Worm (Caenorhabditis elegans) whole organism, late embryonic: ENCODE results near the gene clp-9.

Experiments used
- C08G9.2 ChIP-seq: sonication (generic microtip); optimal IDR thresholded peaks from 2 replicates; lab custom pipeline; 2016; ENCODE audit warnings: mild to moderate bottlenecking, missing genetic modification characterization, moderate library complexity, missing compliant biosample characterization
- C38D4.7 ChIP-seq: fragments of 200-800 bp; sonication (Bioruptor generic); optimal IDR thresholded peaks from 2 replicates; lab custom pipeline; 2018; ENCODE audit warnings: mild to moderate bottlenecking, missing genetic modification characterization, moderate library complexity, missing compliant biosample characterization
- K09A11.1 ChIP-seq: sonication (generic microtip); optimal IDR thresholded peaks from 2 replicates; lab custom pipeline; 2017; ENCODE audit warnings: antibody characterized with exemption, mild to moderate bottlenecking, missing genetic modification characterization, missing compliant biosample characterization; ENCODE audit not compliant: insufficient read depth
- T23F11.4 ChIP-seq: fragments of 200-800 bp; sonication (Bioruptor generic); optimal IDR thresholded peaks from 2 replicates; lab custom pipeline; 2018; ENCODE audit warnings: mild to moderate bottlenecking, missing genetic modification characterization, missing compliant biosample characterization
- Y22D7AL.16 ChIP-seq: sonication (generic microtip); optimal IDR thresholded peaks from 2 replicates; lab custom pipeline; 2016; ENCODE audit warnings: missing genetic modification characterization, missing compliant biosample characterization
- ceh-2 ChIP-seq: sonication (generic microtip); optimal IDR thresholded peaks from 2 replicates; lab custom pipeline; 2016; ENCODE audit warnings: missing genotype, missing genetic modification characterization, missing compliant biosample characterization
- ceh-22 ChIP-seq: sonication (generic microtip); optimal IDR thresholded peaks from 2 replicates; lab custom pipeline; 2017; ENCODE audit warnings: missing biosample characterization, missing genetic modification characterization
- ceh-24 ChIP-seq: sonication (generic microtip); optimal IDR thresholded peaks from 2 replicates; lab custom pipeline; 2016; ENCODE audit warnings: mild to moderate bottlenecking, missing genetic modification characterization, missing compliant biosample characterization
- ceh-31 ChIP-seq: sonication (generic microtip); optimal IDR thresholded peaks from 2 replicates; lab custom pipeline; 2016; ENCODE audit warnings: missing genetic modification characterization, missing compliant biosample characterization
- ceh-34 ChIP-seq: sonication (generic microtip); optimal IDR thresholded peaks from 2 replicates; lab custom pipeline; 2016; ENCODE audit warnings: mild to moderate bottlenecking, missing genetic modification characterization, missing compliant biosample characterization
- ceh-6 ChIP-seq: fragments of 200-800 bp; sonication (Bioruptor generic); optimal IDR thresholded peaks from 2 replicates; lab custom pipeline; 2018; ENCODE audit warnings: mild to moderate bottlenecking, missing genetic modification characterization, missing compliant biosample characterization
- dve-1 ChIP-seq: sonication (generic microtip); optimal IDR thresholded peaks from 2 replicates; lab custom pipeline; 2017; ENCODE audit warnings: antibody characterized with exemption, mild to moderate bottlenecking, missing genetic modification characterization, missing compliant biosample characterization
- eyg-1 ChIP-seq: sonication (generic microtip); optimal IDR thresholded peaks from 2 replicates; lab custom pipeline; 2016; ENCODE audit warnings: missing genotype, missing genetic modification characterization, missing compliant biosample characterization
- fkh-6 ChIP-seq: sonication (generic microtip); optimal IDR thresholded peaks from 2 replicates; lab custom pipeline; 2016; ENCODE audit warnings: missing genetic modification characterization, missing compliant biosample characterization
- gmeb-2 ChIP-seq: sonication (generic microtip); optimal IDR thresholded peaks from 2 replicates; lab custom pipeline; 2016; ENCODE audit warnings: missing genetic modification characterization, inconsistent platforms, missing compliant biosample characterization
- hlh-6 ChIP-seq: sonication (generic microtip); optimal IDR thresholded peaks from 2 replicates; lab custom pipeline; 2016; ENCODE audit warnings: missing genotype, missing genetic modification characterization, missing compliant biosample characterization
- lin-11 ChIP-seq: fragments of 200-800 bp; sonication (Bioruptor generic); optimal IDR thresholded peaks from 2 replicates; lab custom pipeline; 2018; ENCODE audit warnings: mild to moderate bottlenecking, missing genetic modification characterization, missing compliant biosample characterization
- mec-3 ChIP-seq: sonication (generic microtip); optimal IDR thresholded peaks from 2 replicates; lab custom pipeline; 2016; ENCODE audit warnings: borderline replicate concordance, missing genetic modification characterization, missing compliant biosample characterization
- nfya-1 ChIP-seq: sonication (generic microtip); optimal IDR thresholded peaks from 2 replicates; lab custom pipeline; 2017; ENCODE audit warnings: missing genetic modification characterization, mild to moderate bottlenecking, missing compliant biosample characterization, antibody characterized with exemption, moderate library complexity
- nhr-11 ChIP-seq: fragments of 150-350 bp; optimal IDR thresholded peaks from 2 replicates; lab custom pipeline; 2014; ENCODE audit warnings: missing biosample characterization, missing genetic modification characterization
- nhr-232 ChIP-seq: sonication (generic microtip); optimal IDR thresholded peaks from 2 replicates; lab custom pipeline; 2016; ENCODE audit warnings: missing genetic modification characterization, missing compliant biosample characterization
- npax-4 ChIP-seq: sonication (generic microtip); optimal IDR thresholded peaks from 2 replicates; lab custom pipeline; 2016; ENCODE audit warnings: missing genetic modification characterization, missing compliant biosample characterization
- pag-3 ChIP-seq: sonication (generic microtip); optimal IDR thresholded peaks from 2 replicates; lab custom pipeline; 2016; ENCODE audit warnings: missing compliant biosample characterization, missing genetic modification characterization, borderline replicate concordance
- rnt-1 ChIP-seq: sonication (generic microtip); optimal IDR thresholded peaks from 2 replicates; lab custom pipeline; 2016; ENCODE audit warnings: missing genetic modification characterization, missing compliant biosample characterization
- sox-2 ChIP-seq: fragments of 200-800 bp; sonication (Bioruptor generic); IDR thresholded peaks from 2 replicates; pipeline ENCODE4 v1.3.6; 2022; ENCODE audit warnings: missing genetic modification reagents, missing genetic modification characterization, missing compliant biosample characterization
- sox-4 ChIP-seq: sonication (generic microtip); optimal IDR thresholded peaks from 2 replicates; lab custom pipeline; 2017; ENCODE audit warnings: mild to moderate bottlenecking, missing genetic modification characterization, inconsistent platforms, missing compliant biosample characterization
- tbx-2 ChIP-seq: sonication (generic microtip); optimal IDR thresholded peaks from 2 replicates; lab custom pipeline; 2016; ENCODE audit warnings: missing genetic modification characterization, missing compliant biosample characterization
- tbx-7 ChIP-seq: sonication (generic microtip); optimal IDR thresholded peaks from 2 replicates; lab custom pipeline; 2016; ENCODE audit warnings: missing genotype, missing genetic modification characterization, missing compliant biosample characterization
- ttx-3 ChIP-seq: sonication (generic microtip); optimal IDR thresholded peaks from 2 replicates; lab custom pipeline; 2016; ENCODE audit warnings: missing genetic modification reagents, missing genetic modification characterization, missing compliant biosample characterization
- unc-3 ChIP-seq, 2 experiments: fragments of 200-800 bp in 1 of 2; sonication (Bioruptor generic) in 1 of 2; sonication (generic microtip) in 1 of 2; conservative IDR thresholded peaks in 1 of 2; optimal IDR thresholded peaks in 1 of 2; 2 replicates each; pipeline versions ENCODE4 v1.3.6 to Lab custom; 2016 to 2022; ENCODE audit warnings: missing compliant biosample characterization in 2 of 2, missing genetic modification characterization in 2 of 2, missing genetic modification reagents in 1 of 2
- unc-55 ChIP-seq: sonication (generic microtip); optimal IDR thresholded peaks from 2 replicates; lab custom pipeline; 2017; ENCODE audit warnings: missing biosample characterization, missing genetic modification reagents, missing genetic modification characterization
- zip-5 ChIP-seq: sonication (generic microtip); optimal IDR thresholded peaks from 2 replicates; lab custom pipeline; 2016; ENCODE audit warnings: missing genetic modification characterization, missing compliant biosample characterization
- ztf-16 ChIP-seq: sonication (generic microtip); optimal IDR thresholded peaks from 2 replicates; lab custom pipeline; 2017; ENCODE audit warnings: missing genetic modification characterization, missing compliant biosample characterization

clp-9 gene

ce11 chrV:9841376-9841775 lies 44.4 kb downstream of the clp-9 start, which contains the start of gene sru-36:
Gene sru-36 (plus strand): TSS chrV:9841676.
- TF ChIP-seq unc-55 (GFP tag; lab: Kevin White, UChicago) = no peak
- no peak for TF ChIP-seq npax-4
- TF ChIP-seq K09A11.1 (tag; lab: Kevin White, UChicago) = no peak
- no peak for TF ChIP-seq ttx-3 (tag; lab: Kevin White, UChicago)
- TF ChIP-seq T23F11.4 (GFP tag; lab: Kevin White, UChicago) = no peak
- no peak for TF ChIP-seq ceh-22 (tag; lab: Kevin White, UChicago)
- TF ChIP-seq hlh-6 = no peak
- TF ChIP-seq ceh-2 = no peak
- no peak for TF ChIP-seq ztf-16 (tag; lab: Kevin White, UChicago)
- TF ChIP-seq eyg-1 (tag; lab: Kevin White, UChicago) = no peak
- TF ChIP-seq pag-3 (tag; lab: Kevin White, UChicago) = no peak
- no peak for TF ChIP-seq unc-3 (GFP tag; conservative IDR thresholded peaks at IDR 0.05; lab: Robert Waterston, UW)
- TF ChIP-seq unc-3 (tag; optimal IDR thresholded peaks at IDR 0.05; lab: Kevin White, UChicago) = no peak
- no peak for TF ChIP-seq dve-1 (tag; lab: Kevin White, UChicago)
- TF ChIP-seq lin-11 (tag; lab: Kevin White, UChicago) = no peak
- TF ChIP-seq Y22D7AL.16 (tag; lab: Kevin White, UChicago) = no peak
- TF ChIP-seq sox-2 (GFP tag; lab: Robert Waterston, UW) = no peak
- TF ChIP-seq ceh-34 (tag; lab: Kevin White, UChicago) = no peak

ce11 chrV:9837679-9838078 lies 48.1 kb downstream of the clp-9 start, which contains the start of gene srsx-21:
Gene srsx-21 (plus strand): TSS chrV:9837979.
- TF ChIP-seq ceh-31 (tag; lab: Kevin White, UChicago) = no peak

DNA sequence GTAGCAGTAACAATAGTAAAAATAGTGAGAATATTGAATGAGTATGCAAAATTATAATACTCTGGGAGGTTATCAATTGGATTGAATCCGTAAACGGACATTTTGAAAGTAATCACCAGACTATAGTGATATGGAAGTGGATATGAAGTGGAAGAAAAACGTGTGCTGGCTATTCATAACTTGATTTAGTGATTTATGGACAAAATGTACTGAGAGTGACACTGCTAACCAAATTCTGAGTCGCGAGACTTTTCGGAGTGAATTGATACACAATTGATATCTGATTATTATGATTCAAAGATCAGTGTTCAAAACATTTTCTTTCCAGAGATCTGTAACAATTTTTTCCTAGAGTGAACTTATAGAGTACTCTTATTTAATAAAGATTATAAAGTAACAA lies 49.8 kb downstream of the clp-9 start, which contains the start of gene sru-38:
Gene sru-38, minus strand, starts transcription at position 101 of the 400 bp plus-strand sequence.
- TF ChIP-seq C08G9.2 (tag; lab: Kevin White, UChicago) (no peak), rnt-1 (tag; lab: Kevin White, UChicago) (no peak), Y22D7AL.16 (tag; lab: Kevin White, UChicago) (no peak), C38D4.7 (no peak), tbx-2 (no peak), sox-4 (no peak), nhr-232 (tag; lab: Kevin White, UChicago) (no peak)

DNA sequence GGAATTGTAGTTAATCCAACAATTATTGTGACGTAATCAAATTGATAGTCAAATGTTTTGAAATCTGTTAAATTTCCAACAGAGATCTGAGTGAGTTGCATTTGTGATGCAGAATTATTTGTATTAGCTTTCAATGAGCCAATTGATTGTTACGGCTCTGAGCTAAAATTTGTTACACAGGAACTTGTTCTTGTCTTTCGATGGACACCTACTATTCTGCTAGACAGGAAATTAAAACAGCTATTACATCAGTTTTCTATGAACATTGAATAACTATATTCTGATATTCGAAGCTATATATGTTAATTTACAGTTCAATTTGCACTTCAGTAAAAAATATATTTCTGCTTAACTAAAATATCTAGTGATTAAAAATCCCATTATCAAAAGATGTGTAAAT lies 51.9 kb downstream of the clp-9 start, which contains the start of gene sru-40:
Gene sru-40, minus strand, starts transcription at position 101 of the 400 bp plus-strand sequence.
- TF ChIP-seq zip-5 (no peak), ceh-24 (no peak), nfya-1 (no peak), nhr-11 (tag; lab: Kevin White, UChicago) (no peak), npax-4 (no peak), gmeb-2 (tag; lab: Kevin White, UChicago) (no peak), tbx-7 (no peak), unc-55 (GFP tag; lab: Kevin White, UChicago) (no peak), mec-3 (tag; lab: Kevin White, UChicago) (no peak), fkh-6 (tag; lab: Kevin White, UChicago) (no peak), ceh-6 (GFP tag; lab: Kevin White, UChicago) (no peak)
